Worm (Caenorhabditis elegans): Measurements from ENCODE around the gene irld-34.
A peak's percentile ranks its signal among the peaks of the same experiment; 100 is the strongest.

irld-34 gene

ce11 chrIII:9110914-9111313 lies 44.0 kb upstream of the irld-34 start:
- TF ChIP-seq isw-1 (GFP tag; IDR thresholded peaks at IDR 0.05) (peak; percentile 21; the same call in 1 of the 2 replicates), lin-14 (GFP tag; optimal IDR thresholded peaks at IDR 0.05) (peak; percentile 10), dpl-1 (GFP tag; optimal IDR thresholded peaks at IDR 0.05) (peak in 1 of 3 experiments; percentile 11), lsy-2 (tag; optimal IDR thresholded peaks at IDR 0.05) (peak in 1 of 2 experiments; percentile 19), nhr-47 (tag; optimal IDR thresholded peaks at IDR 0.05) (peak; percentile 12), fkh-8 (tag; optimal IDR thresholded peaks at IDR 0.05) (peak; percentile 16), nhr-71 (tag; optimal IDR thresholded peaks at IDR 0.05) (peak; percentile 27), efl-1 (optimal IDR thresholded peaks at IDR 0.05) (peak in 1 of 2 experiments; percentile 25), efl-1 (GFP tag; optimal IDR thresholded peaks at IDR 0.05 in 1 of 2) (peak in 1 of 2 experiments; percentile 10)

ce11 chrIII:9112479-9112878 lies 42.4 kb upstream of the irld-34 start:
- no peak for TF ChIP-seq fkh-4 (tag; optimal IDR thresholded peaks at IDR 0.05; ENCODE audit: borderline replicate concordance)
- TF ChIP-seq blmp-1 (tag; optimal IDR thresholded peaks at IDR 0.05): peak; percentile 23
- TF ChIP-seq efl-1 (optimal IDR thresholded peaks at IDR 0.05): no peak
- TF ChIP-seq efl-1 (GFP tag; optimal IDR thresholded peaks at IDR 0.05 in 1 of 2): peak; percentile 43 to 85

ce11 chrIII:9114076-9114475 lies 40.8 kb upstream of the irld-34 start:
- TF ChIP-seq blmp-1 (tag; optimal IDR thresholded peaks at IDR 0.05): peak; percentile 0
- TF ChIP-seq lin-39 (tag; optimal IDR thresholded peaks at IDR 0.05): no peak

ce11 chrIII:9114649-9115048 lies 40.2 kb upstream of the irld-34 start, which contains the start of gene ZK512.1:
TSS of gene ZK512.1 (plus strand) at chrIII:9114949.
- TF ChIP-seq efl-1 (optimal IDR thresholded peaks at IDR 0.05): no peak
- TF ChIP-seq efl-1 (GFP tag; optimal IDR thresholded peaks at IDR 0.05 in 1 of 2): peak in 1 of 2 experiments; percentile 65
- no peak for TF ChIP-seq lir-3 (tag; optimal IDR thresholded peaks at IDR 0.05; ENCODE audit: poor library complexity)

- TF ChIP-seq zag-1 (tag; optimal IDR thresholded peaks at IDR 0.05) (no peak), egl-27 (tag; optimal IDR thresholded peaks at IDR 0.05) (no peak), mef-2 (tag; optimal IDR thresholded peaks at IDR 0.05) (no peak), C16A3.4 (tag; optimal IDR thresholded peaks at IDR 0.05) (no peak), nhr-19 (GFP tag; conservative IDR thresholded peaks at IDR 0.05) (no peak)
Measured at ce11 chrIII:9115745-9116144, 39.1 kb upstream of the irld-34 start.

- TF ChIP-seq irx-1 (tag; optimal IDR thresholded peaks at IDR 0.05) (no peak), hpl-2 (GFP tag; optimal IDR thresholded peaks at IDR 0.05) (no peak), ces-1 (GFP tag; optimal IDR thresholded peaks at IDR 0.05) (no peak), nhr-237 (tag; optimal IDR thresholded peaks at IDR 0.05) (no peak), rnt-1 (tag; optimal IDR thresholded peaks at IDR 0.05) (peak; percentile 36), tbx-2 (tag; optimal IDR thresholded peaks at IDR 0.05) (no peak)
Measured at ce11 chrIII:9118314-9118850, 36.5 kb upstream of the irld-34 start, which contains the start of gene grl-11. TSS of gene grl-11 (minus strand) at chrIII:9118364.

ce11 chrIII:9118921-9119606 lies 35.8 kb upstream of the irld-34 start, which contains the start of gene ced-11:
TSS of gene ced-11 (plus strand) at chrIII:9119556.
- TF ChIP-seq blmp-1 (tag; optimal IDR thresholded peaks at IDR 0.05) (peak; percentile 23), nhr-85 (tag) (peak; percentile 49), lsy-2 (tag; optimal IDR thresholded peaks at IDR 0.05) (no peak), ceh-63 (GFP tag; optimal IDR thresholded peaks at IDR 0.05) (no peak), lin-13 (GFP tag; optimal IDR thresholded peaks at IDR 0.05) (no peak), xbp-1 (tag; optimal IDR thresholded peaks at IDR 0.05) (no peak), grh-1 (GFP tag; IDR thresholded peaks at IDR 0.05) (peak; percentile 66), mdl-1 (tag; optimal IDR thresholded peaks at IDR 0.05) (no peak), nhr-237 (tag; optimal IDR thresholded peaks at IDR 0.05) (no peak), ets-5 (GFP tag; IDR thresholded peaks at IDR 0.05) (no peak), skn-1 (tag; optimal IDR thresholded peaks at IDR 0.05) (no peak), ztf-11 (tag; optimal IDR thresholded peaks at IDR 0.05) (no peak), egl-13 (tag; optimal IDR thresholded peaks at IDR 0.05) (no peak), zip-4 (GFP tag; optimal IDR thresholded peaks at IDR 0.05) (no peak), vab-15 (tag; optimal IDR thresholded peaks at IDR 0.05) (no peak), lin-39 (tag; optimal IDR thresholded peaks at IDR 0.05) (no peak), nhr-28 (tag; optimal IDR thresholded peaks at IDR 0.05) (no peak), nhr-90 (tag; optimal IDR thresholded peaks at IDR 0.05; ENCODE audit: poor library complexity) (peak; percentile 5), nhr-11 (tag; optimal IDR thresholded peaks at IDR 0.05) (no peak)
